Fruit fly (Drosophila melanogaster) ovary, adult (tissue): ENCODE measurements around the gene CG14410.

Experiments used
- CG17801 ChIP-seq: fragments of 200-800 bp; optimal IDR thresholded peaks from 2 replicates; lab custom pipeline; 2019; ENCODE audit warnings: missing biosample characterization, mild to moderate bottlenecking, missing genetic modification characterization, moderate library complexity; ENCODE audit not compliant: partially characterized antibody

Gene CG14410

dm6 chrX:14883993-14884392, 47.5 kb downstream of the CG14410 start:
- TF ChIP-seq CG17801 (GFP tag; lab: Kevin White, UChicago), result no peak

- no peak for TF ChIP-seq CG17801 (GFP tag; lab: Kevin White, UChicago)
Measured at dm6 chrX:14885554-14885953, 49.0 kb downstream of the CG14410 start.
